Fruit fly (Drosophila melanogaster) whole organism, prepupa: Measurements from ENCODE around the gene CG10274.

Experiments used
- Blimp-1 ChIP-seq: fragments of 200-800 bp; sonication (Bioruptor generic); optimal IDR thresholded peaks from 3 replicates; lab custom pipeline; 2017; ENCODE audit warnings: missing biosample characterization, missing genetic modification characterization, mild to moderate bottlenecking, moderate library complexity, missing genetic modification reagents
- CG10631 ChIP-seq: fragments of 200-800 bp; sonication (Bioruptor generic); optimal IDR thresholded peaks from 2 replicates; lab custom pipeline; 2016; ENCODE audit warnings: missing biosample characterization, missing genetic modification characterization
- CG11294 ChIP-seq: fragments of 200-800 bp; sonication (Bioruptor generic); IDR thresholded peaks from 2 replicates; pipeline ENCODE4 v1.3.6; 2022; ENCODE audit warnings: missing biosample characterization, missing genetic modification characterization
- CG11762 ChIP-seq: fragments of 200-800 bp; sonication (Bioruptor generic); optimal IDR thresholded peaks from 3 replicates; lab custom pipeline; 2016; ENCODE audit warnings: missing biosample characterization, missing genetic modification characterization; ENCODE audit not compliant: insufficient read depth
- CG11902 ChIP-seq: fragments of 200-800 bp; sonication (Bioruptor generic); optimal IDR thresholded peaks from 3 replicates; lab custom pipeline; 2016; ENCODE audit warnings: missing biosample characterization, missing genetic modification characterization
- CG15336 ChIP-seq: fragments of 200-800 bp; sonication (Bioruptor generic); IDR thresholded peaks from 2 replicates; pipeline ENCODE4 v1.3.6; 2022; ENCODE audit warnings: missing biosample characterization, missing genetic modification characterization
- CG1621 ChIP-seq: fragments of 200-800 bp; sonication (Bioruptor generic); optimal IDR thresholded peaks from 3 replicates; lab custom pipeline; 2018; ENCODE audit warnings: missing biosample characterization, mild to moderate bottlenecking, missing genetic modification characterization
- CG16779 ChIP-seq: fragments of 200-800 bp; sonication (Bioruptor generic); optimal IDR thresholded peaks from 3 replicates; lab custom pipeline; 2017; ENCODE audit warnings: missing biosample characterization, mild to moderate bottlenecking, missing genetic modification characterization
- CG3032 ChIP-seq: fragments of 200-800 bp; optimal IDR thresholded peaks from 2 replicates; lab custom pipeline; 2019; ENCODE audit warnings: missing biosample characterization, mild to moderate bottlenecking, missing genetic modification characterization, moderate library complexity
- CG31627 ChIP-seq: fragments of 200-800 bp; sonication (Bioruptor generic); optimal IDR thresholded peaks from 3 replicates; lab custom pipeline; 2016; ENCODE audit warnings: missing biosample characterization, missing genetic modification characterization
- CG32006 ChIP-seq: fragments of 200-800 bp; sonication (Bioruptor generic); optimal IDR thresholded peaks from 3 replicates; lab custom pipeline; 2017; ENCODE audit warnings: missing biosample characterization, mild to moderate bottlenecking, missing genetic modification characterization
- CG3919 ChIP-seq: fragments of 200-800 bp; sonication (Bioruptor generic); optimal IDR thresholded peaks from 3 replicates; lab custom pipeline; 2016; ENCODE audit warnings: missing biosample characterization, missing genetic modification characterization
- CG4318 ChIP-seq: fragments of 200-800 bp; sonication (Bioruptor generic); optimal IDR thresholded peaks from 3 replicates; lab custom pipeline; 2017; ENCODE audit warnings: missing biosample characterization, mild to moderate bottlenecking, missing genetic modification characterization
- CG6163 ChIP-seq: fragments of 200-800 bp; sonication (Bioruptor generic); IDR thresholded peaks from 3 replicates; pipeline ENCODE4 v1.3.6; 2022; ENCODE audit warnings: missing biosample characterization, missing genetic modification characterization
- CG6276 ChIP-seq: fragments of 200-800 bp; sonication (Bioruptor generic); optimal IDR thresholded peaks from 2 replicates; lab custom pipeline; 2017; ENCODE audit warnings: missing biosample characterization, mild to moderate bottlenecking, missing genetic modification characterization
- CG6792 ChIP-seq: fragments of 200-800 bp; sonication (Bioruptor generic); optimal IDR thresholded peaks from 3 replicates; lab custom pipeline; 2016; ENCODE audit warnings: missing biosample characterization, missing genetic modification characterization
- CG8319 ChIP-seq: fragments of 200-800 bp; sonication (Bioruptor generic); optimal IDR thresholded peaks from 3 replicates; lab custom pipeline; 2016; ENCODE audit warnings: missing biosample characterization, missing genetic modification characterization
- Eip75B ChIP-seq: fragments of 200-800 bp; sonication (Bioruptor generic); optimal IDR thresholded peaks from 3 replicates; lab custom pipeline; 2016; ENCODE audit warnings: missing biosample characterization, missing genetic modification characterization
- Eip78C ChIP-seq: fragments of 200-800 bp; sonication (Bioruptor generic); peaks from one replicate; lab custom pipeline; 2016; ENCODE audit warnings: missing biosample characterization, missing genetic modification characterization
- Eip93F ChIP-seq: fragments of 200-800 bp; sonication (Bioruptor generic); optimal IDR thresholded peaks from 2 replicates; lab custom pipeline; 2016; ENCODE audit warnings: missing biosample characterization, mild to moderate bottlenecking, missing genetic modification characterization
- Ets21C ChIP-seq: fragments of 200-800 bp; sonication (Bioruptor generic); optimal IDR thresholded peaks from 3 replicates; lab custom pipeline; 2016; ENCODE audit warnings: missing biosample characterization, missing genetic modification characterization
- Ets96B ChIP-seq: fragments of 200-800 bp; optimal IDR thresholded peaks from 2 replicates; lab custom pipeline; 2019; ENCODE audit warnings: missing biosample characterization, mild to moderate bottlenecking, missing genetic modification characterization, moderate library complexity
- Gug ChIP-seq: fragments of 200-800 bp; sonication (Bioruptor generic); IDR thresholded peaks from 2 replicates; pipeline ENCODE4 v1.3.6; 2022; ENCODE audit warnings: missing biosample characterization, missing genetic modification characterization
- Hr39 ChIP-seq: fragments of 200-800 bp; sonication (Bioruptor generic); optimal IDR thresholded peaks from 2 replicates; lab custom pipeline; 2016; ENCODE audit warnings: missing biosample characterization, missing genetic modification characterization
- Hr4 ChIP-seq: fragments of 200-800 bp; sonication (Bioruptor generic); optimal IDR thresholded peaks from 3 replicates; lab custom pipeline; 2016; ENCODE audit warnings: missing biosample characterization, missing genetic modification characterization
- Lpt ChIP-seq: fragments of 200-800 bp; sonication (Bioruptor generic); optimal IDR thresholded peaks from 3 replicates; lab custom pipeline; 2016; ENCODE audit warnings: missing biosample characterization, missing genetic modification characterization
- OdsH ChIP-seq: fragments of 200-800 bp; sonication (Bioruptor generic); optimal IDR thresholded peaks from 3 replicates; lab custom pipeline; 2016; ENCODE audit warnings: missing biosample characterization, missing genetic modification characterization
- Smox ChIP-seq: fragments of 200-800 bp; sonication (Bioruptor generic); optimal IDR thresholded peaks from 3 replicates; lab custom pipeline; 2016; ENCODE audit warnings: missing biosample characterization, missing genetic modification characterization
- Sox14 ChIP-seq: fragments of 200-800 bp; sonication (Bioruptor generic); optimal IDR thresholded peaks from 3 replicates; lab custom pipeline; 2016; ENCODE audit warnings: missing biosample characterization, missing genetic modification characterization
- Sox15 ChIP-seq: fragments of 200-800 bp; sonication (Bioruptor generic); optimal IDR thresholded peaks from 3 replicates; lab custom pipeline; 2016; ENCODE audit warnings: missing biosample characterization, missing genetic modification characterization
- achi ChIP-seq: fragments of 200-800 bp; sonication (Bioruptor generic); optimal IDR thresholded peaks from 3 replicates; lab custom pipeline; 2016; ENCODE audit warnings: missing biosample characterization, missing genetic modification characterization
- acj6 ChIP-seq: fragments of 200-800 bp; sonication (Bioruptor generic); optimal IDR thresholded peaks from 3 replicates; lab custom pipeline; 2016; ENCODE audit warnings: missing biosample characterization, missing genetic modification characterization
- cyc ChIP-seq: fragments of 200-800 bp; sonication (Bioruptor generic); optimal IDR thresholded peaks from 3 replicates; lab custom pipeline; 2016; ENCODE audit warnings: missing biosample characterization, missing genetic modification characterization
- dac ChIP-seq: fragments of 200-800 bp; sonication (Bioruptor generic); optimal IDR thresholded peaks from 2 replicates; lab custom pipeline; 2017; ENCODE audit warnings: missing biosample characterization, mild to moderate bottlenecking, missing genetic modification characterization
- dsx ChIP-seq: fragments of 200-800 bp; optimal IDR thresholded peaks from 3 replicates; lab custom pipeline; 2019; ENCODE audit warnings: missing biosample characterization, mild to moderate bottlenecking, missing genetic modification characterization, moderate library complexity; ENCODE audit not compliant: poor library complexity, severe bottlenecking
- eg ChIP-seq: fragments of 200-800 bp; sonication (Bioruptor generic); IDR thresholded peaks from 3 replicates; pipeline ENCODE4 v1.3.6; 2022; ENCODE audit warnings: missing biosample characterization, missing genetic modification characterization
- esn ChIP-seq: fragments of 200-800 bp; sonication (Bioruptor generic); optimal IDR thresholded peaks from 2 replicates; lab custom pipeline; 2016; ENCODE audit warnings: missing biosample characterization, mild to moderate bottlenecking, missing genetic modification characterization, moderate library complexity
- fd59A ChIP-seq: fragments of 200-800 bp; sonication (Bioruptor generic); optimal IDR thresholded peaks from 2 replicates; lab custom pipeline; 2017; ENCODE audit warnings: missing biosample characterization, mild to moderate bottlenecking, missing genetic modification characterization, missing genetic modification reagents
- fd85E ChIP-seq: fragments of 200-800 bp; sonication (Bioruptor generic); optimal IDR thresholded peaks from 3 replicates; lab custom pipeline; 2016; ENCODE audit warnings: missing biosample characterization, missing genetic modification characterization
- fkh ChIP-seq: fragments of 200-800 bp; sonication (Bioruptor generic); optimal IDR thresholded peaks from 3 replicates; lab custom pipeline; 2017; ENCODE audit warnings: missing biosample characterization, mild to moderate bottlenecking, missing genetic modification characterization, moderate library complexity
- lz ChIP-seq: fragments of 200-800 bp; sonication (Bioruptor generic); optimal IDR thresholded peaks from 3 replicates; lab custom pipeline; 2016; ENCODE audit warnings: missing biosample characterization, missing genetic modification characterization
- pdm3 ChIP-seq: fragments of 200-800 bp; sonication (Bioruptor generic); optimal IDR thresholded peaks from 3 replicates; lab custom pipeline; 2016; ENCODE audit warnings: missing biosample characterization, missing genetic modification characterization
- salr ChIP-seq, 2 experiments: fragments of 200-800 bp; sonication (Bioruptor generic); optimal IDR thresholded peaks; 3 replicates each; lab custom pipeline; 2016 to 2018; ENCODE audit warnings: missing biosample characterization in 2 of 2, missing genetic modification characterization in 2 of 2, mild to moderate bottlenecking in 1 of 2
- spab ChIP-seq: fragments of 200-800 bp; sonication (Bioruptor generic); optimal IDR thresholded peaks from 2 replicates; lab custom pipeline; 2017; ENCODE audit warnings: missing biosample characterization, mild to moderate bottlenecking, missing genetic modification characterization, missing genetic modification reagents
- svp ChIP-seq: fragments of 200-800 bp; sonication (Bioruptor generic); peaks from one replicate; lab custom pipeline; 2016; ENCODE audit warnings: missing biosample characterization, missing genetic modification characterization
- vri ChIP-seq: fragments of 200-800 bp; sonication (Bioruptor generic); optimal IDR thresholded peaks from 3 replicates; lab custom pipeline; 2016; ENCODE audit warnings: missing biosample characterization, mild to moderate bottlenecking, missing genetic modification characterization

Gene CG10274

dm6 chr3L:6181776-6182175, at the start of gene CG10274:
Gene CG10274 (minus strand): TSS chr3L:6181829.
- TF ChIP-seq fd85E (no peak), Blimp-1 (GFP tag; lab: Kevin White, UChicago) (no peak), CG32006 (GFP tag; lab: Kevin White, UChicago) (no peak), CG6163 (peak; percentile 42; the same call in 2 of the 3 replicates), svp (no peak), Ets21C (no peak), cyc (GFP tag; lab: Kevin White, UChicago) (peak; percentile 71), Eip93F (GFP tag; lab: Kevin White, UChicago) (no peak), Sox14 (GFP tag; lab: Kevin White, UChicago) (no peak), esn (GFP tag; lab: Kevin White, UChicago) (peak; percentile 79), Gug (GFP tag; lab: Robert Waterston, UW) (peak; percentile 43; the same call in 1 of the 2 replicates), Smox (GFP tag; lab: Kevin White, UChicago) (no peak), Eip78C (GFP tag; lab: Kevin White, UChicago) (no peak), CG6792 (peak; percentile 46), CG16779 (no peak), CG10631 (GFP tag; lab: Kevin White, UChicago) (no peak), CG8319 (GFP tag; lab: Kevin White, UChicago) (peak; percentile 52), CG6276 (GFP tag; lab: Kevin White, UChicago) (no peak), fkh (GFP tag; lab: Kevin White, UChicago) (peak; percentile 98), CG1621 (peak; percentile 33), achi (GFP tag; lab: Kevin White, UChicago) (no peak), eg (GFP tag; lab: Robert Waterston, UW) (peak; percentile 36; the same call in 1 of the 3 replicates), CG3919 (no peak), fd59A (GFP tag; lab: Kevin White, UChicago) (peak; percentile 34), CG31627 (GFP tag; lab: Kevin White, UChicago) (peak; percentile 82), CG3032 (peak; percentile 78), Sox15 (peak; percentile 74), Ets96B (tag; lab: Kevin White, UChicago) (peak; percentile 64), Hr39 (GFP tag; lab: Kevin White, UChicago) (peak; percentile 82), lz (GFP tag; lab: Kevin White, UChicago) (peak; percentile 77), spab (GFP tag; lab: Kevin White, UChicago) (no peak), salr (GFP tag; optimal IDR thresholded peaks at IDR 0.05; lab: Kevin White, UChicago) (peak in 1 of 2 experiments; percentile 22), CG4318 (no peak), CG11902 (GFP tag; lab: Kevin White, UChicago) (peak; percentile 63)

- TF ChIP-seq CG10631 (GFP tag; lab: Kevin White, UChicago) = peak; percentile 49
- TF ChIP-seq eg (GFP tag; lab: Robert Waterston, UW) = peak; percentile 83
- no peak for TF ChIP-seq Eip93F (GFP tag; lab: Kevin White, UChicago)
- TF ChIP-seq svp = peak; percentile 87
- no peak for TF ChIP-seq dac (GFP tag; lab: Kevin White, UChicago)
- TF ChIP-seq Sox15 = peak; percentile 57
- peak; percentile 61 for TF ChIP-seq CG11902 (GFP tag; lab: Kevin White, UChicago)
- TF ChIP-seq CG31627 (GFP tag; lab: Kevin White, UChicago) = peak; percentile 86
- no peak for TF ChIP-seq fkh (GFP tag; lab: Kevin White, UChicago)
- TF ChIP-seq lz (GFP tag; lab: Kevin White, UChicago) = peak; percentile 58
- TF ChIP-seq CG11762 (GFP tag; lab: Kevin White, UChicago) = peak; percentile 57
- peak; percentile 57 for TF ChIP-seq OdsH (GFP tag; lab: Kevin White, UChicago)
- peak; percentile 41 for TF ChIP-seq Lpt (GFP tag; lab: Kevin White, UChicago)
- peak; percentile 71 for TF ChIP-seq CG11294 (GFP tag; lab: Robert Waterston, UW)
- peak; percentile 40 for TF ChIP-seq CG8319 (GFP tag; lab: Kevin White, UChicago)
- TF ChIP-seq spab (GFP tag; lab: Kevin White, UChicago) = no peak
- TF ChIP-seq Sox14 (GFP tag; lab: Kevin White, UChicago) = peak; percentile 70
- TF ChIP-seq CG3032 = peak; percentile 3
- peak; percentile 60 for TF ChIP-seq Hr4 (GFP tag; lab: Kevin White, UChicago)
- peak in 1 of 2 experiments; percentile 48 for TF ChIP-seq salr (GFP tag; optimal IDR thresholded peaks at IDR 0.05; lab: Kevin White, UChicago)
- TF ChIP-seq CG3919 = peak; percentile 76
- peak; percentile 39 for TF ChIP-seq CG6792
- TF ChIP-seq Eip75B (GFP tag; lab: Kevin White, UChicago) = peak; percentile 39
- no peak for TF ChIP-seq fd59A (GFP tag; lab: Kevin White, UChicago)
- TF ChIP-seq Blimp-1 (GFP tag; lab: Kevin White, UChicago) = peak; percentile 44
- TF ChIP-seq Hr39 (GFP tag; lab: Kevin White, UChicago) = peak; percentile 85
- TF ChIP-seq CG15336 (GFP tag; lab: Robert Waterston, UW) = peak; percentile 76
- peak; percentile 58 for TF ChIP-seq acj6 (GFP tag; lab: Kevin White, UChicago)
- peak; percentile 53 for TF ChIP-seq pdm3 (GFP tag; lab: Kevin White, UChicago)
- TF ChIP-seq vri = peak; percentile 35
- peak; percentile 82 for TF ChIP-seq CG6163
- TF ChIP-seq Ets96B (tag; lab: Kevin White, UChicago) = peak; percentile 10
- no peak for TF ChIP-seq CG16779
- peak; percentile 40 for TF ChIP-seq CG6276 (GFP tag; lab: Kevin White, UChicago)
- TF ChIP-seq CG32006 (GFP tag; lab: Kevin White, UChicago) = peak; percentile 74
- no peak for TF ChIP-seq CG1621
- TF ChIP-seq dsx = no peak
These were observed 38.6 kb upstream of the CG10274 start, which contains the start of gene CG33946 for dm6 chr3L:6220187-6220586. Gene CG33946 (plus strand): TSS chr3L:6220578.
